Fruit fly (Drosophila melanogaster) whole organism, embryonic: ENCODE measurements around the gene CDase.

ENCODE experiments used
- Bteb2 ChIP-seq: fragments of 200-800 bp; sonication (Bioruptor generic); optimal IDR thresholded peaks from 2 replicates; lab custom pipeline; 2016; ENCODE audit warnings: missing biosample characterization, missing genetic modification characterization
- CG12659 ChIP-seq: fragments of 200-800 bp; sonication (Bioruptor generic); optimal IDR thresholded peaks from 3 replicates; lab custom pipeline; 2017; ENCODE audit warnings: mild to moderate bottlenecking, missing biosample characterization, missing genetic modification reagents, missing genetic modification characterization
- CG13287 ChIP-seq: fragments of 200-800 bp; sonication (Bioruptor generic); IDR thresholded peaks from 2 replicates; pipeline ENCODE4 v1.3.6; 2022; ENCODE audit warnings: missing biosample characterization, missing genetic modification characterization; ENCODE audit not compliant: partially characterized antibody
- CG13296 ChIP-seq: fragments of 200-800 bp; sonication (Bioruptor generic); optimal IDR thresholded peaks from 3 replicates; lab custom pipeline; 2018; ENCODE audit warnings: missing biosample characterization, mild to moderate bottlenecking, missing genetic modification characterization
- CG17385 ChIP-seq: fragments of 200-800 bp; sonication (Bioruptor generic); optimal IDR thresholded peaks from 3 replicates; lab custom pipeline; 2018; ENCODE audit warnings: missing biosample characterization, mild to moderate bottlenecking, missing genetic modification characterization
- CG17912 ChIP-seq: fragments of 200-800 bp; sonication (Bioruptor generic); optimal IDR thresholded peaks from 2 replicates; lab custom pipeline; 2018; ENCODE audit warnings: missing biosample characterization, mild to moderate bottlenecking, missing genetic modification characterization
- CG18011 ChIP-seq: fragments of 200-800 bp; sonication (Bioruptor generic); optimal IDR thresholded peaks from 2 replicates; lab custom pipeline; 2017; ENCODE audit warnings: missing biosample characterization, missing genetic modification characterization, mild to moderate bottlenecking, moderate library complexity, missing genotype
- CG33557 ChIP-seq: fragments of 200-800 bp; sonication (Bioruptor generic); optimal IDR thresholded peaks from 2 replicates; lab custom pipeline; 2019; ENCODE audit warnings: missing biosample characterization, mild to moderate bottlenecking, missing genetic modification characterization, moderate library complexity
- CG34376 ChIP-seq: fragments of 200-800 bp; sonication (Bioruptor generic); optimal IDR thresholded peaks from 2 replicates; lab custom pipeline; 2018; ENCODE audit warnings: missing biosample characterization, mild to moderate bottlenecking, missing genetic modification characterization
- CG3838 ChIP-seq: fragments of 200-800 bp; sonication (Bioruptor generic); optimal IDR thresholded peaks from 3 replicates; lab custom pipeline; 2016; ENCODE audit warnings: missing biosample characterization, missing genetic modification characterization
- CG43689 ChIP-seq: fragments of 200-800 bp; sonication (Bioruptor generic); IDR thresholded peaks from 2 replicates; pipeline ENCODE4 v1.3.6; 2022; ENCODE audit warnings: missing biosample characterization, missing genetic modification characterization
- CG4820 ChIP-seq: fragments of 200-800 bp; sonication (Bioruptor generic); optimal IDR thresholded peaks from 3 replicates; lab custom pipeline; 2016; ENCODE audit warnings: missing biosample characterization, missing genetic modification characterization
- CG5953 ChIP-seq: fragments of 200-800 bp; sonication (Bioruptor generic); IDR thresholded peaks from 2 replicates; pipeline ENCODE4 v1.3.6; 2022; ENCODE audit warnings: missing biosample characterization, missing genetic modification characterization
- CG7745 ChIP-seq: fragments of 200-800 bp; sonication (Bioruptor generic); optimal IDR thresholded peaks from 2 replicates; lab custom pipeline; 2018; ENCODE audit warnings: missing biosample characterization, mild to moderate bottlenecking, missing genetic modification characterization, moderate library complexity
- CG7839 ChIP-seq: fragments of 200-800 bp; sonication (Bioruptor generic); optimal IDR thresholded peaks from 3 replicates; lab custom pipeline; 2018; ENCODE audit warnings: missing biosample characterization, mild to moderate bottlenecking, missing genetic modification characterization, moderate library complexity
- Deaf1 ChIP-seq: fragments of 200-800 bp; optimal IDR thresholded peaks from 3 replicates; lab custom pipeline; 2019; ENCODE audit warnings: missing biosample characterization, mild to moderate bottlenecking, missing genetic modification characterization, moderate library complexity
- Dll ChIP-seq: fragments of 200-800 bp; sonication (Bioruptor generic); IDR thresholded peaks from 4 replicates; pipeline ENCODE4 v1.3.6; 2022; ENCODE audit warnings: missing biosample characterization, missing genetic modification characterization; ENCODE audit not compliant: partially characterized antibody
- Gug ChIP-seq: fragments of 200-800 bp; sonication (Bioruptor generic); IDR thresholded peaks from 4 replicates; pipeline ENCODE4 v1.3.6; 2022; ENCODE audit warnings: missing biosample characterization, missing genetic modification characterization
- HLH4C ChIP-seq: fragments of 200-800 bp; sonication (Bioruptor generic); IDR thresholded peaks from 3 replicates; pipeline ENCODE4 v1.3.6; 2022; ENCODE audit warnings: missing biosample characterization, missing genetic modification characterization; ENCODE audit not compliant: partially characterized antibody
- MTF-1 ChIP-seq: fragments of 200-800 bp; sonication (Bioruptor generic); optimal IDR thresholded peaks from 2 replicates; lab custom pipeline; 2018; ENCODE audit warnings: missing biosample characterization, mild to moderate bottlenecking, missing genetic modification characterization, borderline replicate concordance
- Mes4 ChIP-seq: fragments of 200-800 bp; sonication (Bioruptor generic); optimal IDR thresholded peaks from 2 replicates; lab custom pipeline; 2016; ENCODE audit warnings: missing biosample characterization, missing genetic modification characterization
- Myb ChIP-seq: fragments of 200-800 bp; sonication (Bioruptor generic); optimal IDR thresholded peaks from 2 replicates; lab custom pipeline; 2016; ENCODE audit warnings: missing biosample characterization, missing genetic modification characterization
- Oaz ChIP-seq: fragments of 200-800 bp; sonication (Bioruptor generic); IDR thresholded peaks from 2 replicates; pipeline ENCODE4 v1.3.6; 2022; ENCODE audit warnings: missing biosample characterization, missing genetic modification characterization
- Opbp ChIP-seq: fragments of 200-800 bp; sonication (Bioruptor generic); IDR thresholded peaks from 3 replicates; pipeline ENCODE4 v1.3.6; 2022; ENCODE audit warnings: missing biosample characterization, missing genetic modification characterization; ENCODE audit not compliant: partially characterized antibody
- Side ChIP-seq: fragments of 200-800 bp; sonication (Bioruptor generic); optimal IDR thresholded peaks from 2 replicates; lab custom pipeline; 2016; ENCODE audit warnings: missing biosample characterization, missing genetic modification characterization
- Six4 ChIP-seq: fragments of 200-800 bp; sonication (Bioruptor generic); optimal IDR thresholded peaks from 2 replicates; lab custom pipeline; 2016; ENCODE audit warnings: missing biosample characterization, missing genetic modification characterization
- Stat92E ChIP-seq, 3 experiments: fragments of >200 bp in 2 of 3; fragments of 200-800 bp in 1 of 3; sonication (Bioruptor generic) in 1 of 3; optimal IDR thresholded peaks; 2 replicates each; lab custom pipeline; 2017 to 2019; ENCODE audit warnings: missing biosample characterization in 3 of 3, missing genetic modification characterization in 3 of 3, mild to moderate bottlenecking in 1 of 3, moderate library complexity in 1 of 3
- chinmo ChIP-seq: fragments of 200-800 bp; sonication (Bioruptor generic); IDR thresholded peaks from 4 replicates; pipeline ENCODE4 v1.3.6; 2022; ENCODE audit warnings: missing biosample characterization, missing genetic modification characterization; ENCODE audit not compliant: partially characterized antibody
- ewg ChIP-seq: fragments of 200-800 bp; sonication (Bioruptor generic); optimal IDR thresholded peaks from 3 replicates; lab custom pipeline; 2017; ENCODE audit warnings: mild to moderate bottlenecking, missing biosample characterization, missing genetic modification reagents, missing genetic modification characterization
- jing ChIP-seq: fragments of 200-800 bp; sonication (Bioruptor generic); optimal IDR thresholded peaks from 2 replicates; lab custom pipeline; 2018; ENCODE audit warnings: missing biosample characterization, mild to moderate bottlenecking, missing genetic modification characterization
- lilli ChIP-seq: fragments of 200-800 bp; sonication (Bioruptor generic); optimal IDR thresholded peaks from 3 replicates; lab custom pipeline; 2016; ENCODE audit warnings: missing biosample characterization, missing genetic modification characterization
- mirr ChIP-seq: fragments of 200-800 bp; sonication (Bioruptor generic); optimal IDR thresholded peaks from 3 replicates; lab custom pipeline; 2018; ENCODE audit warnings: missing biosample characterization, mild to moderate bottlenecking, missing genetic modification characterization
- otp ChIP-seq: fragments of 200-800 bp; sonication (Bioruptor generic); IDR thresholded peaks from 3 replicates; pipeline ENCODE4, ENCODE4 v1.3.6; 2022; ENCODE audit warnings: missing biosample characterization, missing genetic modification characterization
- pan ChIP-seq, 4 experiments: fragments of >200 bp in 3 of 4; fragments of 200-800 bp in 1 of 4; sonication (Bioruptor generic) in 1 of 4; optimal IDR thresholded peaks in 3 of 4; IDR thresholded peaks in 1 of 4; 2 replicates each; pipeline versions ENCODE4 v1.3.6 to Lab custom; 2017 to 2022; ENCODE audit warnings: missing biosample characterization in 2 of 4, missing genetic modification characterization in 2 of 4, mixed read lengths in 1 of 4
- phol ChIP-seq: fragments of 200-800 bp; sonication (Bioruptor generic); optimal IDR thresholded peaks from 3 replicates; lab custom pipeline; 2018; ENCODE audit warnings: missing biosample characterization, mild to moderate bottlenecking, missing genetic modification characterization, moderate library complexity
- pnt ChIP-seq: fragments of 200-800 bp; sonication (Bioruptor generic); optimal IDR thresholded peaks from 3 replicates; lab custom pipeline; 2016; ENCODE audit warnings: missing biosample characterization, missing genetic modification characterization
- pum ChIP-seq: fragments of 200-800 bp; sonication (Bioruptor generic); optimal IDR thresholded peaks from 2 replicates; lab custom pipeline; 2016; ENCODE audit warnings: missing biosample characterization, missing genetic modification characterization
- pzg ChIP-seq: fragments of 200-800 bp; sonication (Bioruptor generic); optimal IDR thresholded peaks from 3 replicates; lab custom pipeline; 2018; ENCODE audit warnings: missing biosample characterization, mild to moderate bottlenecking, missing genetic modification characterization, moderate library complexity
- ranshi ChIP-seq: fragments of 200-800 bp; sonication (Bioruptor generic); IDR thresholded peaks from 2 replicates; pipeline ENCODE4 v1.3.6; 2022; ENCODE audit warnings: missing biosample characterization, missing genetic modification characterization
- scrt ChIP-seq: fragments of 200-800 bp; sonication (Bioruptor generic); optimal IDR thresholded peaks from 2 replicates; lab custom pipeline; 2018; ENCODE audit warnings: missing biosample characterization, mild to moderate bottlenecking, missing genetic modification characterization, moderate library complexity
- tap ChIP-seq: fragments of 200-800 bp; optimal IDR thresholded peaks from 3 replicates; lab custom pipeline; 2019; ENCODE audit warnings: missing biosample characterization, mild to moderate bottlenecking, missing genetic modification characterization, moderate library complexity
- tup ChIP-seq: fragments of 200-800 bp; sonication (Bioruptor generic); optimal IDR thresholded peaks from 2 replicates; lab custom pipeline; 2016; ENCODE audit warnings: missing biosample characterization, mild to moderate bottlenecking, missing genetic modification characterization, moderate library complexity
- vvl ChIP-seq: fragments of 200-800 bp; sonication (Bioruptor generic); IDR thresholded peaks from 2 replicates; pipeline ENCODE4 v1.3.6; 2022; ENCODE audit warnings: missing biosample characterization, missing genetic modification characterization
- zf30C ChIP-seq: fragments of 200-800 bp; sonication (Bioruptor generic); optimal IDR thresholded peaks from 3 replicates; lab custom pipeline; 2018; ENCODE audit warnings: missing biosample characterization, mild to moderate bottlenecking, missing genetic modification characterization

Gene CDase

dm6 chr3R:30461608-30462243 is 2.4 kb downstream of the CDase start (continued):
- TF ChIP-seq CG34376 (no peak), Dll (GFP tag; lab: Robert Waterston, UW) (no peak), CG7839 (tag; lab: Kevin White, UChicago) (peak; percentile 58), scrt (GFP tag; lab: Kevin White, UChicago) (no peak), Side (GFP tag; lab: Kevin White, UChicago) (no peak), tup (GFP tag; lab: Kevin White, UChicago) (no peak), CG4820 (GFP tag; lab: Kevin White, UChicago) (peak; percentile 10), pnt (GFP tag; lab: Kevin White, UChicago) (no peak), CG12659 (GFP tag; lab: Kevin White, UChicago) (peak; percentile 19), Bteb2 (no peak), otp (GFP tag; lab: Robert Waterston, UW) (0 out of 3 replicates have a peak, but pooled peaks have one; percentile 34), CG13287 (no peak), CG17385 (GFP tag; lab: Kevin White, UChicago) (peak; percentile 35), phol (tag; lab: Kevin White, UChicago) (peak; percentile 44), zf30C (no peak), Oaz (GFP tag; lab: Robert Waterston, UW) (0 out of 2 replicates have a peak, but pooled peaks have one; percentile 8), vvl (GFP tag; lab: Robert Waterston, UW) (peak; percentile 27; the same call in 1 of the 2 replicates), CG3838 (no peak), MTF-1 (GFP tag; lab: Kevin White, UChicago) (no peak), mirr (GFP tag; lab: Kevin White, UChicago) (no peak), lilli (no peak), CG7745 (tag; lab: Kevin White, UChicago) (no peak)

dm6 chr3R:30464244-30464643 is 4.9 kb downstream of the CDase start:
- TF ChIP-seq CG43689 (GFP tag; lab: Robert Waterston, UW): no peak
- peak; percentile 91 for TF ChIP-seq CG18011 (GFP tag; lab: Kevin White, UChicago)
- TF ChIP-seq ranshi (GFP tag; lab: Robert Waterston, UW): no peak

dm6 chr3R:30465775-30466494 is 6.6 kb downstream of the CDase start, which contains the start of gene PH4alphaEFB:
Gene PH4alphaEFB (plus strand): TSS chr3R:30466050.
- TF ChIP-seq Mes4 (GFP tag; lab: Kevin White, UChicago) (no peak), Six4 (GFP tag; lab: Kevin White, UChicago) (no peak), CG13296 (GFP tag; lab: Kevin White, UChicago) (peak; percentile 6), jing (GFP tag; lab: Kevin White, UChicago) (no peak), pum (GFP tag; lab: Kevin White, UChicago) (no peak), Stat92E (GFP tag; optimal IDR thresholded peaks at IDR 0.05; lab: Kevin White, UChicago) (peak in 1 of 3 experiments; percentile 56), chinmo (GFP tag; lab: Robert Waterston, UW) (peak; percentile 56; the same call in 1 of the 4 replicates), CG17912 (GFP tag; lab: Kevin White, UChicago) (no peak), pzg (GFP tag; lab: Kevin White, UChicago) (peak; percentile 9), HLH4C (0 out of 3 replicates have a peak, but pooled peaks have one; percentile 37), tap (tag; lab: Kevin White, UChicago) (peak; percentile 5), Gug (GFP tag; lab: Robert Waterston, UW) (no peak), pan (optimal IDR thresholded peaks at IDR 0.05; lab: Kevin White, UChicago) (no peak), pan (GFP tag; optimal IDR thresholded peaks at IDR 0.05 in 1 of 2, IDR thresholded peaks at IDR 0.05 in 1 of 2) (no peak), CG5953 (0 out of 2 replicates have a peak, but pooled peaks have one; percentile 15), Deaf1 (tag; lab: Kevin White, UChicago) (peak; percentile 59), Opbp (GFP tag; lab: Robert Waterston, UW) (0 out of 3 replicates have a peak, but pooled peaks have one; percentile 22), ewg (peak; percentile 76), Myb (GFP tag; lab: Kevin White, UChicago) (no peak), CG33557 (GFP tag; lab: Kevin White, UChicago) (peak; percentile 7)
